Worm (Caenorhabditis elegans): ENCODE measurements around the gene srw-66.

ce11 chrII:1293157-1293556 is 21.4 kb upstream of the srw-66 start, which contains the start of gene srz-64:
- no peak for TF ChIP-seq T22C8.4 (GFP tag; IDR thresholded peaks at IDR 0.05)
- TF ChIP-seq med-1 (GFP tag; optimal IDR thresholded peaks at IDR 0.05; ENCODE audit: insufficient read depth): no peak
- no peak for TF ChIP-seq cog-1 (tag; optimal IDR thresholded peaks at IDR 0.05)
- no peak for TF ChIP-seq flt-1 (GFP tag; IDR thresholded peaks at IDR 0.05)
- TF ChIP-seq ztf-23 (GFP tag; IDR thresholded peaks at IDR 0.05): no peak
